Worm (Caenorhabditis elegans) whole organism, late embryonic: Measurements from ENCODE around the gene F49E8.6.
A peak's percentile ranks its signal among the peaks of the same experiment; 100 is the strongest.

Experiments
- F13H6.1 ChIP-seq: sonication (generic microtip); optimal IDR thresholded peaks from 2 replicates; lab custom pipeline; 2016; ENCODE audit warnings: missing genetic modification characterization, missing compliant biosample characterization
- T23F11.4 ChIP-seq: fragments of 200-800 bp; sonication (Bioruptor generic); optimal IDR thresholded peaks from 2 replicates; lab custom pipeline; 2018; ENCODE audit warnings: mild to moderate bottlenecking, missing genetic modification characterization, missing compliant biosample characterization
- ceh-18 ChIP-seq: sonication (generic microtip); optimal IDR thresholded peaks from 2 replicates; lab custom pipeline; 2016; ENCODE audit warnings: missing genetic modification characterization, missing compliant biosample characterization
- ceh-19 ChIP-seq: fragments of 200-800 bp; sonication (Bioruptor generic); optimal IDR thresholded peaks from 2 replicates; lab custom pipeline; 2018; ENCODE audit warnings: mild to moderate bottlenecking, missing genetic modification characterization, missing compliant biosample characterization
- ceh-2 ChIP-seq: sonication (generic microtip); optimal IDR thresholded peaks from 2 replicates; lab custom pipeline; 2016; ENCODE audit warnings: missing genotype, missing genetic modification characterization, missing compliant biosample characterization
- ceh-22 ChIP-seq: sonication (generic microtip); optimal IDR thresholded peaks from 2 replicates; lab custom pipeline; 2017; ENCODE audit warnings: missing biosample characterization, missing genetic modification characterization
- ceh-24 ChIP-seq: sonication (generic microtip); optimal IDR thresholded peaks from 2 replicates; lab custom pipeline; 2016; ENCODE audit warnings: mild to moderate bottlenecking, missing genetic modification characterization, missing compliant biosample characterization
- ceh-31 ChIP-seq: sonication (generic microtip); optimal IDR thresholded peaks from 2 replicates; lab custom pipeline; 2016; ENCODE audit warnings: missing genetic modification characterization, missing compliant biosample characterization
- ceh-34 ChIP-seq: sonication (generic microtip); optimal IDR thresholded peaks from 2 replicates; lab custom pipeline; 2016; ENCODE audit warnings: mild to moderate bottlenecking, missing genetic modification characterization, missing compliant biosample characterization
- ceh-45 ChIP-seq: fragments of 200-800 bp; sonication (Bioruptor generic); IDR thresholded peaks from 2 replicates; pipeline ENCODE4 v1.3.6; 2022; ENCODE audit warnings: missing genetic modification reagents, missing genetic modification characterization, missing compliant biosample characterization
- ceh-48 ChIP-seq: sonication (generic microtip); optimal IDR thresholded peaks from 2 replicates; lab custom pipeline; 2016; ENCODE audit warnings: missing genetic modification characterization, inconsistent platforms, missing compliant biosample characterization
- ceh-9 ChIP-seq: sonication (generic microtip); optimal IDR thresholded peaks from 2 replicates; lab custom pipeline; 2016; ENCODE audit warnings: mild to moderate bottlenecking, missing genetic modification characterization, inconsistent platforms, missing compliant biosample characterization
- dve-1 ChIP-seq: sonication (generic microtip); optimal IDR thresholded peaks from 2 replicates; lab custom pipeline; 2017; ENCODE audit warnings: antibody characterized with exemption, mild to moderate bottlenecking, missing genetic modification characterization, missing compliant biosample characterization
- elt-4 ChIP-seq: sonication (generic microtip); optimal IDR thresholded peaks from 2 replicates; lab custom pipeline; 2016; ENCODE audit warnings: missing genetic modification characterization, missing compliant biosample characterization
- fkh-10 ChIP-seq: fragments of 150-350 bp; optimal IDR thresholded peaks from 2 replicates; lab custom pipeline; 2014; ENCODE audit warnings: missing biosample characterization, missing genetic modification reagents, missing genetic modification characterization
- fkh-6 ChIP-seq: sonication (generic microtip); optimal IDR thresholded peaks from 2 replicates; lab custom pipeline; 2016; ENCODE audit warnings: missing genetic modification characterization, missing compliant biosample characterization
- hlh-13 ChIP-seq: fragments of 200-800 bp; sonication (Bioruptor generic); optimal IDR thresholded peaks from 2 replicates; lab custom pipeline; 2018; ENCODE audit warnings: mild to moderate bottlenecking, missing genetic modification characterization, missing compliant biosample characterization
- hlh-15 ChIP-seq: sonication (generic microtip); optimal IDR thresholded peaks from 2 replicates; lab custom pipeline; 2016; ENCODE audit warnings: missing genetic modification characterization, missing compliant biosample characterization
- hlh-30 ChIP-seq: sonication (generic microtip); optimal IDR thresholded peaks from 2 replicates; lab custom pipeline; 2017; ENCODE audit warnings: antibody characterized with exemption, missing genetic modification characterization, missing compliant biosample characterization; ENCODE audit not compliant: insufficient read depth
- lim-6 ChIP-seq: sonication (generic microtip); optimal IDR thresholded peaks from 2 replicates; lab custom pipeline; 2016; ENCODE audit warnings: missing genetic modification characterization, missing compliant biosample characterization
- lin-11 ChIP-seq: fragments of 200-800 bp; sonication (Bioruptor generic); optimal IDR thresholded peaks from 2 replicates; lab custom pipeline; 2018; ENCODE audit warnings: mild to moderate bottlenecking, missing genetic modification characterization, missing compliant biosample characterization
- madf-2 ChIP-seq: sonication (generic microtip); optimal IDR thresholded peaks from 2 replicates; lab custom pipeline; 2017; ENCODE audit warnings: missing genetic modification characterization, missing compliant biosample characterization
- nfya-1 ChIP-seq: sonication (generic microtip); optimal IDR thresholded peaks from 2 replicates; lab custom pipeline; 2017; ENCODE audit warnings: missing genetic modification characterization, mild to moderate bottlenecking, missing compliant biosample characterization, antibody characterized with exemption, moderate library complexity
- nhr-11 ChIP-seq: fragments of 150-350 bp; optimal IDR thresholded peaks from 2 replicates; lab custom pipeline; 2014; ENCODE audit warnings: missing biosample characterization, missing genetic modification characterization
- npax-4 ChIP-seq: sonication (generic microtip); optimal IDR thresholded peaks from 2 replicates; lab custom pipeline; 2016; ENCODE audit warnings: missing genetic modification characterization, missing compliant biosample characterization
- odd-2 ChIP-seq: sonication (generic microtip); optimal IDR thresholded peaks from 2 replicates; lab custom pipeline; 2017; ENCODE audit warnings: antibody characterized with exemption, mild to moderate bottlenecking, missing genetic modification characterization, missing compliant biosample characterization
- pag-3 ChIP-seq: sonication (generic microtip); optimal IDR thresholded peaks from 2 replicates; lab custom pipeline; 2016; ENCODE audit warnings: missing compliant biosample characterization, missing genetic modification characterization, borderline replicate concordance
- pat-9 ChIP-seq: fragments of 200-800 bp; sonication (Bioruptor generic); optimal IDR thresholded peaks from 2 replicates; lab custom pipeline; 2018; ENCODE audit warnings: mild to moderate bottlenecking, missing genetic modification characterization, moderate library complexity, missing compliant biosample characterization
- pax-1 ChIP-seq: fragments of 150-350 bp; optimal IDR thresholded peaks from 2 replicates; lab custom pipeline; 2014; ENCODE audit warnings: missing biosample characterization, missing genetic modification characterization
- pha-2 ChIP-seq: sonication (generic microtip); optimal IDR thresholded peaks from 2 replicates; lab custom pipeline; 2017; ENCODE audit warnings: mild to moderate bottlenecking, missing genetic modification characterization, missing compliant biosample characterization
- sox-4 ChIP-seq: sonication (generic microtip); optimal IDR thresholded peaks from 2 replicates; lab custom pipeline; 2017; ENCODE audit warnings: mild to moderate bottlenecking, missing genetic modification characterization, inconsistent platforms, missing compliant biosample characterization
- tbx-2 ChIP-seq: sonication (generic microtip); optimal IDR thresholded peaks from 2 replicates; lab custom pipeline; 2016; ENCODE audit warnings: missing genetic modification characterization, missing compliant biosample characterization
- tbx-7 ChIP-seq: sonication (generic microtip); optimal IDR thresholded peaks from 2 replicates; lab custom pipeline; 2016; ENCODE audit warnings: missing genotype, missing genetic modification characterization, missing compliant biosample characterization
- ttx-3 ChIP-seq: sonication (generic microtip); optimal IDR thresholded peaks from 2 replicates; lab custom pipeline; 2016; ENCODE audit warnings: missing genetic modification reagents, missing genetic modification characterization, missing compliant biosample characterization
- unc-3 ChIP-seq, 2 experiments: fragments of 200-800 bp in 1 of 2; sonication (Bioruptor generic) in 1 of 2; sonication (generic microtip) in 1 of 2; conservative IDR thresholded peaks in 1 of 2; optimal IDR thresholded peaks in 1 of 2; 2 replicates each; pipeline versions ENCODE4 v1.3.6 to Lab custom; 2016 to 2022; ENCODE audit warnings: missing compliant biosample characterization in 2 of 2, missing genetic modification characterization in 2 of 2, missing genetic modification reagents in 1 of 2
- unc-42 ChIP-seq: sonication (generic microtip); optimal IDR thresholded peaks from 2 replicates; lab custom pipeline; 2016; ENCODE audit warnings: missing genotype, missing genetic modification characterization, missing compliant biosample characterization
- unc-55 ChIP-seq: sonication (generic microtip); optimal IDR thresholded peaks from 2 replicates; lab custom pipeline; 2017; ENCODE audit warnings: missing biosample characterization, missing genetic modification reagents, missing genetic modification characterization
- unc-86 ChIP-seq: sonication (generic microtip); optimal IDR thresholded peaks from 2 replicates; lab custom pipeline; 2016; ENCODE audit warnings: missing genetic modification characterization, missing compliant biosample characterization
- ztf-16 ChIP-seq: sonication (generic microtip); optimal IDR thresholded peaks from 2 replicates; lab custom pipeline; 2017; ENCODE audit warnings: missing genetic modification characterization, missing compliant biosample characterization

F49E8.6 gene

ce11 chrIV:7561614-7562142 lies 7.2 kb upstream of the F49E8.6 start, which contains the start of gene ima-3 (continued):
- TF ChIP-seq ceh-19 = no peak
- TF ChIP-seq hlh-13 (GFP tag; lab: Kevin White, UChicago) = no peak
- no peak for TF ChIP-seq ceh-45
- TF ChIP-seq ceh-48 (tag; lab: Kevin White, UChicago) = no peak
- no peak for TF ChIP-seq unc-3 (GFP tag; conservative IDR thresholded peaks at IDR 0.05; lab: Robert Waterston, UW)
- no peak for TF ChIP-seq unc-3 (tag; optimal IDR thresholded peaks at IDR 0.05; lab: Kevin White, UChicago)
- TF ChIP-seq odd-2 (tag; lab: Kevin White, UChicago) = no peak
- no peak for TF ChIP-seq madf-2
- no peak for TF ChIP-seq dve-1 (tag; lab: Kevin White, UChicago)
- TF ChIP-seq ceh-24 (tag; lab: Kevin White, UChicago) = no peak
- TF ChIP-seq ceh-34 (tag; lab: Kevin White, UChicago) = no peak
- TF ChIP-seq tbx-2 (tag; lab: Kevin White, UChicago) = peak; percentile 35
- no peak for TF ChIP-seq sox-4
- peak; percentile 2 for TF ChIP-seq nfya-1 (tag; lab: Kevin White, UChicago)

DNA sequence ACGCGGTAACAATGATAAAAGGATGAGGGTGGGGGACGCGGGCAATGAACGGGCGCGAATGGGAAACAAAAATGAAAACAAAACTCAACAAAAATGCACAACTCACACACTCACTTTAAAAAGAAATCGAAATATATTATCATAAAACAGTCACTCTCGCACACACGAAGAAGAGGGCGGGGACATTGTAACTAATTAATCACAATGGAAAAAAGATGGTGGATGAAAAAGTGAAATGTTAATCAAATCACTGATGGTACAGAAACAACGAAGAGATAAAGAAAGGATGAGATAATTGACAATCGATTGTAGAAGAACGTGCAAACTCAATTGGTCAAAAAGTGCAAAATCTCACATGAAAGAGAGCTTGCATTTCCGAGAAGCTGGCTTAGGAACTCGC lies 4.8 kb upstream of the F49E8.6 start:
- no peak for TF ChIP-seq unc-3 (GFP tag; conservative IDR thresholded peaks at IDR 0.05; lab: Robert Waterston, UW)
- no peak for TF ChIP-seq unc-3 (tag; optimal IDR thresholded peaks at IDR 0.05; lab: Kevin White, UChicago)

DNA sequence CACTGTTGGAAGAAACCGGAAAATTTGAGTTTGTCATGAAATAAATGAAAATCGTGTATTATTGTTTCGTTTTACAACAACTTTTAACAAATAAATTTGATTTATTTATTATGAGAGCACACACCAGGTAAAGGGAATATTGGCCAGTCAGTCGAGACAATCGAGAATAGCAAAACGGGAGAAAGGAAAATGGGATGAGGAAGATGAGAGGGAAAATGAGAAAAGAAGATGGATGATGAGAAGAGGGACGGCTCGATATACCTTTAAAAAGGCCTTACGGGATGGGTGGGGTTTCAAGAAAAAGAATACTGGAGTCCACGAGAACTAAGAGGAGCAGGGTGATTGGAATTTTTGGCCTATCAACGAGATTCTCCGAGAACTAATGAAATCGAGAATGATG lies 4.2 kb upstream of the F49E8.6 start:
- TF ChIP-seq hlh-15 (tag; lab: Kevin White, UChicago) (no peak), unc-42 (tag; lab: Kevin White, UChicago) (no peak), tbx-7 (tag; lab: Kevin White, UChicago) (no peak), ztf-16 (no peak), pax-1 (tag; lab: Kevin White, UChicago) (no peak), hlh-30 (tag; lab: Kevin White, UChicago) (no peak), lin-11 (no peak), ceh-34 (tag; lab: Kevin White, UChicago) (no peak), pha-2 (no peak), ceh-2 (no peak), ceh-31 (no peak), fkh-6 (no peak), unc-55 (no peak)

- TF ChIP-seq ttx-3 (tag; lab: Kevin White, UChicago) = no peak
- TF ChIP-seq ceh-9 = no peak
- no peak for TF ChIP-seq pat-9 (tag; lab: Kevin White, UChicago)
- no peak for TF ChIP-seq F13H6.1
- no peak for TF ChIP-seq pag-3 (tag; lab: Kevin White, UChicago)
- TF ChIP-seq fkh-6 = no peak
- no peak for TF ChIP-seq sox-4
- no peak for TF ChIP-seq elt-4 (tag; lab: Kevin White, UChicago)
- TF ChIP-seq T23F11.4 (GFP tag; lab: Kevin White, UChicago) = no peak
- TF ChIP-seq pha-2 = no peak
- TF ChIP-seq unc-86 (tag; lab: Kevin White, UChicago) = no peak
- no peak for TF ChIP-seq madf-2
- TF ChIP-seq ceh-18 (tag; lab: Kevin White, UChicago) = no peak
- TF ChIP-seq dve-1 (tag; lab: Kevin White, UChicago) = no peak
- TF ChIP-seq hlh-30 (tag; lab: Kevin White, UChicago) = no peak
- no peak for TF ChIP-seq lim-6
- no peak for TF ChIP-seq fkh-10 (GFP tag; lab: Kevin White, UChicago)
- TF ChIP-seq nhr-11 (tag; lab: Kevin White, UChicago) = no peak
- no peak for TF ChIP-seq ceh-22 (tag; lab: Kevin White, UChicago)
- TF ChIP-seq npax-4 = no peak
Observed at ce11 chrIV:7556265-7556866, 1.9 kb upstream of the F49E8.6 start, which contains the start of the genes F49E8.7, F49E8.8 and nprl-2. TSS of gene F49E8.7 (minus strand) at chrIV:7556365. TSS of gene F49E8.8 (plus strand) at chrIV:7556637. TSS of gene nprl-2 (plus strand) at chrIV:7556816.
